Fruit fly (Drosophila melanogaster) whole organism, embryonic: ENCODE results near the gene Xe7.

Experiments used
- Aef1 ChIP-seq: fragments of 200-800 bp; sonication (Bioruptor generic); IDR thresholded peaks from 3 replicates; pipeline ENCODE4 v1.3.6; 2022; ENCODE audit warnings: missing biosample characterization, missing genetic modification characterization
- Atf6 ChIP-seq: fragments of 200-800 bp; sonication (Bioruptor generic); IDR thresholded peaks from 2 replicates; pipeline ENCODE4 v1.3.6; 2022; ENCODE audit warnings: missing biosample characterization, missing genetic modification characterization
- Awh ChIP-seq: fragments of 200-800 bp; sonication (Bioruptor generic); IDR thresholded peaks from 2 replicates; pipeline ENCODE4, ENCODE4 v1.3.6; 2022; ENCODE audit warnings: missing biosample characterization, missing genetic modification characterization
- CG12299 ChIP-seq: fragments of 200-800 bp; sonication (Bioruptor generic); optimal IDR thresholded peaks from 2 replicates; lab custom pipeline; 2018; ENCODE audit warnings: missing biosample characterization, mild to moderate bottlenecking, missing genetic modification characterization
- CG13287 ChIP-seq: fragments of 200-800 bp; sonication (Bioruptor generic); IDR thresholded peaks from 2 replicates; pipeline ENCODE4 v1.3.6; 2022; ENCODE audit warnings: missing biosample characterization, missing genetic modification characterization; ENCODE audit not compliant: partially characterized antibody
- CG13296 ChIP-seq: fragments of 200-800 bp; sonication (Bioruptor generic); optimal IDR thresholded peaks from 3 replicates; lab custom pipeline; 2018; ENCODE audit warnings: missing biosample characterization, mild to moderate bottlenecking, missing genetic modification characterization
- CG14710 ChIP-seq: fragments of 200-800 bp; sonication (Bioruptor generic); optimal IDR thresholded peaks from 3 replicates; lab custom pipeline; 2019; ENCODE audit warnings: missing biosample characterization, mild to moderate bottlenecking, missing genetic modification characterization, moderate library complexity
- CG16863 ChIP-seq: fragments of 200-800 bp; sonication (Bioruptor generic); optimal IDR thresholded peaks from 3 replicates; lab custom pipeline; 2016; ENCODE audit warnings: missing biosample characterization, missing genetic modification characterization
- CG17385 ChIP-seq: fragments of 200-800 bp; sonication (Bioruptor generic); optimal IDR thresholded peaks from 3 replicates; lab custom pipeline; 2018; ENCODE audit warnings: missing biosample characterization, mild to moderate bottlenecking, missing genetic modification characterization
- CG18011 ChIP-seq: fragments of 200-800 bp; sonication (Bioruptor generic); optimal IDR thresholded peaks from 2 replicates; lab custom pipeline; 2017; ENCODE audit warnings: missing biosample characterization, missing genetic modification characterization, mild to moderate bottlenecking, moderate library complexity, missing genotype
- CG18764 ChIP-seq: fragments of 200-800 bp; sonication (Bioruptor generic); optimal IDR thresholded peaks from 3 replicates; lab custom pipeline; 2016; ENCODE audit warnings: missing biosample characterization, missing genetic modification characterization
- CG2889 ChIP-seq: fragments of 200-800 bp; sonication (Bioruptor generic); IDR thresholded peaks from 3 replicates; pipeline ENCODE4 v1.3.6; 2022; ENCODE audit warnings: missing biosample characterization, missing genetic modification characterization
- CG3281 ChIP-seq: fragments of 200-800 bp; sonication (Bioruptor generic); optimal IDR thresholded peaks from 3 replicates; lab custom pipeline; 2017; ENCODE audit warnings: missing biosample characterization, mild to moderate bottlenecking, missing genetic modification characterization
- CG6272 ChIP-seq: fragments of 200-800 bp; sonication (Bioruptor generic); IDR thresholded peaks from 2 replicates; pipeline ENCODE4 v1.3.6; 2022; ENCODE audit warnings: missing biosample characterization, missing genetic modification characterization
- CG7556 ChIP-seq: fragments of 200-800 bp; sonication (Bioruptor generic); optimal IDR thresholded peaks from 2 replicates; lab custom pipeline; 2017; ENCODE audit warnings: missing biosample characterization, mild to moderate bottlenecking, missing genetic modification characterization
- CG7928 ChIP-seq: fragments of 200-800 bp; sonication (Bioruptor generic); optimal IDR thresholded peaks from 2 replicates; lab custom pipeline; 2017; ENCODE audit warnings: missing biosample characterization, mild to moderate bottlenecking, missing genetic modification characterization
- CG9609 ChIP-seq: fragments of 200-800 bp; sonication (Bioruptor generic); optimal IDR thresholded peaks from 3 replicates; lab custom pipeline; 2016; ENCODE audit warnings: missing biosample characterization, missing genetic modification characterization
- CoRest ChIP-seq: fragments of 200-800 bp; sonication (Bioruptor generic); optimal IDR thresholded peaks from 3 replicates; lab custom pipeline; 2018; ENCODE audit warnings: missing biosample characterization, mild to moderate bottlenecking, missing genetic modification characterization, moderate library complexity
- Doc3 ChIP-seq: fragments of 200-800 bp; sonication (Bioruptor generic); IDR thresholded peaks from 3 replicates; pipeline ENCODE4 v1.3.6; 2022; ENCODE audit warnings: missing biosample characterization, missing genetic modification characterization; ENCODE audit not compliant: partially characterized antibody
- Ets65A ChIP-seq: fragments of 200-800 bp; sonication (Bioruptor generic); peaks from one replicate; lab custom pipeline; 2016; ENCODE audit warnings: missing biosample characterization, missing genetic modification characterization
- Fer3 ChIP-seq: fragments of 200-800 bp; sonication (Bioruptor generic); optimal IDR thresholded peaks from 2 replicates; lab custom pipeline; 2018; ENCODE audit warnings: missing biosample characterization, mild to moderate bottlenecking, missing genetic modification characterization, moderate library complexity
- Hmx ChIP-seq: fragments of 200-800 bp; sonication (Bioruptor generic); optimal IDR thresholded peaks from 2 replicates; lab custom pipeline; 2016; ENCODE audit warnings: missing biosample characterization, missing genetic modification characterization
- Myb ChIP-seq: fragments of 200-800 bp; sonication (Bioruptor generic); optimal IDR thresholded peaks from 2 replicates; lab custom pipeline; 2016; ENCODE audit warnings: missing biosample characterization, missing genetic modification characterization
- PHDP ChIP-seq: fragments of 200-800 bp; sonication (Bioruptor generic); optimal IDR thresholded peaks from 3 replicates; lab custom pipeline; 2018; ENCODE audit warnings: missing biosample characterization, mild to moderate bottlenecking, missing genetic modification characterization, moderate library complexity
- abd-A ChIP-seq: fragments of 200-800 bp; sonication (Bioruptor generic); optimal IDR thresholded peaks from 3 replicates; lab custom pipeline; 2019; ENCODE audit warnings: missing biosample characterization, mild to moderate bottlenecking, missing genetic modification characterization, moderate library complexity
- chif ChIP-seq, 2 experiments: fragments of 200-800 bp; sonication (Bioruptor generic); optimal IDR thresholded peaks; 3 replicates each; lab custom pipeline; 2016; ENCODE audit warnings: missing biosample characterization in 2 of 2, missing genetic modification characterization in 2 of 2
- crc ChIP-seq: fragments of 200-800 bp; sonication (Bioruptor generic); optimal IDR thresholded peaks from 2 replicates; lab custom pipeline; 2016; ENCODE audit warnings: missing biosample characterization, missing genetic modification characterization
- croc ChIP-seq: fragments of 200-800 bp; sonication (Bioruptor generic); conservative IDR thresholded peaks from 3 replicates; pipeline ENCODE4 v1.3.6; 2022; ENCODE audit warnings: missing biosample characterization, missing genetic modification characterization
- danr ChIP-seq: fragments of 200-800 bp; sonication (Bioruptor generic); IDR thresholded peaks from 2 replicates; pipeline ENCODE4 v1.3.6; 2022; ENCODE audit warnings: missing biosample characterization, missing genetic modification characterization
- dmrt11E ChIP-seq: fragments of 200-800 bp; sonication (Bioruptor generic); optimal IDR thresholded peaks from 3 replicates; lab custom pipeline; 2018; ENCODE audit warnings: missing biosample characterization, mild to moderate bottlenecking, missing genetic modification characterization, moderate library complexity
- eve ChIP-seq, 2 experiments: fragments of >200 bp; optimal IDR thresholded peaks; 2 replicates each; lab custom pipeline; 2017; ENCODE audit warnings: missing biosample characterization in 2 of 2, missing genetic modification characterization in 2 of 2
- fd96Cb ChIP-seq: fragments of 200-800 bp; sonication (Bioruptor generic); optimal IDR thresholded peaks from 2 replicates; lab custom pipeline; 2018; ENCODE audit warnings: missing biosample characterization, mild to moderate bottlenecking, missing genetic modification characterization, moderate library complexity
- gsb-n ChIP-seq: fragments of 200-800 bp; sonication (Bioruptor generic); optimal IDR thresholded peaks from 3 replicates; lab custom pipeline; 2018; ENCODE audit warnings: missing biosample characterization, mild to moderate bottlenecking, missing genetic modification characterization
- her ChIP-seq: fragments of 200-800 bp; sonication (Bioruptor generic); optimal IDR thresholded peaks from 2 replicates; lab custom pipeline; 2016; ENCODE audit warnings: missing biosample characterization, missing genetic modification characterization
- klu ChIP-seq: fragments of 200-800 bp; sonication (Bioruptor generic); IDR thresholded peaks from 2 replicates; pipeline ENCODE4 v1.3.6; 2022; ENCODE audit warnings: missing biosample characterization, missing genetic modification characterization
- lmd ChIP-seq: fragments of 200-800 bp; sonication (Bioruptor generic); IDR thresholded peaks from 2 replicates; pipeline ENCODE4 v1.3.6; 2022; ENCODE audit warnings: missing biosample characterization, missing genetic modification characterization
- nau ChIP-seq: fragments of 200-800 bp; sonication (Bioruptor generic); optimal IDR thresholded peaks from 3 replicates; lab custom pipeline; 2017; ENCODE audit warnings: missing biosample characterization, mild to moderate bottlenecking, missing genetic modification characterization, missing genetic modification reagents
- nerfin-1 ChIP-seq: fragments of 200-800 bp; sonication (Bioruptor generic); optimal IDR thresholded peaks from 3 replicates; lab custom pipeline; 2019; ENCODE audit warnings: missing biosample characterization, mild to moderate bottlenecking, missing genetic modification characterization, moderate library complexity
- org-1 ChIP-seq: fragments of 200-800 bp; sonication (Bioruptor generic); optimal IDR thresholded peaks from 2 replicates; lab custom pipeline; 2017; ENCODE audit warnings: missing biosample characterization, missing genetic modification characterization
- pb ChIP-seq: fragments of 200-800 bp; sonication (Bioruptor generic); optimal IDR thresholded peaks from 3 replicates; lab custom pipeline; 2016; ENCODE audit warnings: missing biosample characterization, missing genetic modification characterization
- pfk ChIP-seq: fragments of 200-800 bp; sonication (Bioruptor generic); optimal IDR thresholded peaks from 2 replicates; lab custom pipeline; 2018; ENCODE audit warnings: missing biosample characterization, mild to moderate bottlenecking, missing genetic modification characterization, moderate library complexity
- phol ChIP-seq: fragments of 200-800 bp; sonication (Bioruptor generic); optimal IDR thresholded peaks from 3 replicates; lab custom pipeline; 2018; ENCODE audit warnings: missing biosample characterization, mild to moderate bottlenecking, missing genetic modification characterization, moderate library complexity
- pita ChIP-seq: fragments of 200-800 bp; sonication (Bioruptor generic); optimal IDR thresholded peaks from 2 replicates; lab custom pipeline; 2017; ENCODE audit warnings: missing biosample characterization, mild to moderate bottlenecking, missing genetic modification characterization
- sug ChIP-seq: fragments of 200-800 bp; optimal IDR thresholded peaks from 2 replicates; lab custom pipeline; 2019; ENCODE audit warnings: missing biosample characterization, mild to moderate bottlenecking, missing genetic modification characterization, moderate library complexity
- tap ChIP-seq: fragments of 200-800 bp; optimal IDR thresholded peaks from 3 replicates; lab custom pipeline; 2019; ENCODE audit warnings: missing biosample characterization, mild to moderate bottlenecking, missing genetic modification characterization, moderate library complexity
- tgo ChIP-seq: fragments of 200-800 bp; sonication (Bioruptor generic); IDR thresholded peaks from 3 replicates; pipeline ENCODE4 v1.3.6; 2022; ENCODE audit warnings: missing biosample characterization, missing genetic modification characterization
- tin ChIP-seq: fragments of 200-800 bp; sonication (Bioruptor generic); optimal IDR thresholded peaks from 3 replicates; lab custom pipeline; 2016; ENCODE audit warnings: missing biosample characterization, missing genetic modification characterization
- tll ChIP-seq, 2 experiments: fragments of 200-800 bp in 1 of 2; fragments of >200 bp in 1 of 2; sonication (Bioruptor generic) in 1 of 2; optimal IDR thresholded peaks; 2 replicates each; lab custom pipeline; 2017 to 2019; ENCODE audit warnings: missing biosample characterization in 2 of 2, missing genetic modification characterization in 2 of 2, mild to moderate bottlenecking in 1 of 2, moderate library complexity in 1 of 2
- usp ChIP-seq: fragments of >200 bp; optimal IDR thresholded peaks from 2 replicates; lab custom pipeline; 2017; ENCODE audit warnings: missing biosample characterization, missing genetic modification characterization
- zfh2 ChIP-seq: fragments of 200-800 bp; sonication (Bioruptor generic); optimal IDR thresholded peaks from 2 replicates; lab custom pipeline; 2016; ENCODE audit warnings: missing biosample characterization, missing genetic modification characterization

The Xe7 gene

DNA sequence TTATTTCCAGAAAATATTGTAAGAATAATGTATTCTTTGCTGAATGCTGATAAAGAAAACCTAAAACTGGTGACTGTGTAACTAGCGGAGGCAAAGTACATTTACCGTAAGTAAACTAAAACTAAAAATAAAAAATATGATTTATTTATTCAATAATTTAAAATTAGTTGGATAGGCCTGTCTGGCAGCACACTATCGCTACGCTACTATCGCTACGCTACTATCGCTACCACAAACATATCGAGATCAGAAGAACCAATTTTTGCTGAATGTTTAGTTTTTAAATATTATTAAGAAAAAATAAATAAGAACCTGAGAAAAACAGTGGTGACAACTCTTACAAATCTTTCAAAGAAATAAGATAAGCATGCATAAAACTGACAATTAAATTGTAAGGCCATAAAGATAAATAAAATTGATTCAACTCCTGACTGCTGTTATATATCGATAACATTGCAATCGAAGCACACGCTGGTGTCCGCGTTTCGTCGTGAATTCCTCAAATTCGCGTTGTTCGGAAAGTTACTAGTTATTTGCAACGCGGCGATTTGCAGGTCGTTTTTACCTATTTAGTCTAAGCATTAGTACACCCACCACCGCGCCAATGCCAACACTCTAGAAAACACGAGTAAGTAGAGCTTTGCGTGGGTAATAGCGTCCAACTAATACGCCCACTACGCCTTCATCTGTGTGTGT is 8.8 kb downstream of the Xe7 start, which contains the start of gene Wdr33:
Gene Wdr33, plus strand, starts transcription at position 438 of the 696 bp plus-strand sequence.
- TF ChIP-seq danr (GFP tag; lab: Robert Waterston, UW) (0 out of 2 replicates have a peak, but pooled peaks have one; percentile 17), pfk (no peak), nerfin-1 (no peak), gsb-n (tag; lab: Kevin White, UChicago) (no peak), CG16863 (GFP tag; lab: Kevin White, UChicago) (no peak), Fer3 (peak; percentile 0), nau (GFP tag; lab: Kevin White, UChicago) (no peak), PHDP (tag; lab: Kevin White, UChicago) (no peak), eve (GFP tag; optimal IDR thresholded peaks at IDR 0.05; lab: Kevin White, UChicago) (no peak), Ets65A (no peak), phol (tag; lab: Kevin White, UChicago) (no peak), Hmx (GFP tag; lab: Kevin White, UChicago) (no peak), sug (tag; lab: Kevin White, UChicago) (peak; percentile 10), tgo (GFP tag; lab: Robert Waterston, UW) (no peak), CG13296 (GFP tag; lab: Kevin White, UChicago) (peak; percentile 39), chif (GFP tag; optimal IDR thresholded peaks at IDR 0.05; lab: Kevin White, UChicago) (no peak), crc (GFP tag; lab: Kevin White, UChicago) (no peak), CG7928 (GFP tag; lab: Kevin White, UChicago) (no peak), CG13287 (peak; percentile 89), Doc3 (GFP tag; lab: Robert Waterston, UW) (peak; percentile 89), CG7556 (GFP tag; lab: Kevin White, UChicago) (peak; percentile 34), Myb (GFP tag; lab: Kevin White, UChicago) (peak; percentile 5), CG18764 (no peak), CG18011 (GFP tag; lab: Kevin White, UChicago) (no peak), Aef1 (GFP tag; lab: Robert Waterston, UW) (no peak), Atf6 (GFP tag; lab: Robert Waterston, UW) (no peak), usp (GFP tag; lab: Kevin White, UChicago) (no peak), CG14710 (peak; percentile 59), CG6272 (0 out of 2 replicates have a peak, but pooled peaks have one; percentile 19), klu (no peak), CG12299 (tag; lab: Kevin White, UChicago) (no peak), org-1 (GFP tag; lab: Kevin White, UChicago) (no peak), CG2889 (GFP tag; lab: Robert Waterston, UW) (no peak), tin (GFP tag; lab: Kevin White, UChicago) (peak; percentile 8), CG9609 (GFP tag; lab: Kevin White, UChicago) (no peak), pb (GFP tag; lab: Kevin White, UChicago) (no peak), zfh2 (GFP tag; lab: Kevin White, UChicago) (no peak), Awh (GFP tag; lab: Robert Waterston, UW) (no peak), CG17385 (GFP tag; lab: Kevin White, UChicago) (peak; percentile 36), pita (GFP tag; lab: Kevin White, UChicago) (no peak), CoRest (tag; lab: Kevin White, UChicago) (peak; percentile 71), her (peak; percentile 1), croc (GFP tag; lab: Robert Waterston, UW) (no peak), tll (GFP tag; optimal IDR thresholded peaks at IDR 0.05; lab: Kevin White, UChicago) (no peak), lmd (GFP tag; lab: Robert Waterston, UW) (peak; percentile 53), abd-A (tag; lab: Kevin White, UChicago) (no peak), fd96Cb (peak; percentile 49), tap (tag; lab: Kevin White, UChicago) (peak; percentile 29), dmrt11E (tag; lab: Kevin White, UChicago) (peak; percentile 28), CG3281 (GFP tag; lab: Kevin White, UChicago) (no peak)
